Fruit fly (Drosophila melanogaster) whole organism, prepupa: ENCODE measurements around the gene Pino.

Experiments
- CG10631 ChIP-seq: fragments of 200-800 bp; sonication (Bioruptor generic); optimal IDR thresholded peaks from 2 replicates; lab custom pipeline; 2016; ENCODE audit warnings: missing biosample characterization, missing genetic modification characterization
- CG10669 ChIP-seq: fragments of 200-800 bp; sonication (Bioruptor generic); optimal IDR thresholded peaks from 3 replicates; lab custom pipeline; 2018; ENCODE audit warnings: missing biosample characterization, mild to moderate bottlenecking, missing genetic modification characterization, moderate library complexity
- CG11294 ChIP-seq: fragments of 200-800 bp; sonication (Bioruptor generic); IDR thresholded peaks from 2 replicates; pipeline ENCODE4 v1.3.6; 2022; ENCODE audit warnings: missing biosample characterization, missing genetic modification characterization
- CG11762 ChIP-seq: fragments of 200-800 bp; sonication (Bioruptor generic); optimal IDR thresholded peaks from 3 replicates; lab custom pipeline; 2016; ENCODE audit warnings: missing biosample characterization, missing genetic modification characterization; ENCODE audit not compliant: insufficient read depth
- CG11902 ChIP-seq: fragments of 200-800 bp; sonication (Bioruptor generic); optimal IDR thresholded peaks from 3 replicates; lab custom pipeline; 2016; ENCODE audit warnings: missing biosample characterization, missing genetic modification characterization
- CG15336 ChIP-seq: fragments of 200-800 bp; sonication (Bioruptor generic); IDR thresholded peaks from 2 replicates; pipeline ENCODE4 v1.3.6; 2022; ENCODE audit warnings: missing biosample characterization, missing genetic modification characterization
- CG1621 ChIP-seq: fragments of 200-800 bp; sonication (Bioruptor generic); optimal IDR thresholded peaks from 3 replicates; lab custom pipeline; 2018; ENCODE audit warnings: missing biosample characterization, mild to moderate bottlenecking, missing genetic modification characterization
- CG31627 ChIP-seq: fragments of 200-800 bp; sonication (Bioruptor generic); optimal IDR thresholded peaks from 3 replicates; lab custom pipeline; 2016; ENCODE audit warnings: missing biosample characterization, missing genetic modification characterization
- CG34406 ChIP-seq: fragments of 200-800 bp; sonication (Bioruptor generic); optimal IDR thresholded peaks from 3 replicates; lab custom pipeline; 2016; ENCODE audit warnings: missing biosample characterization, missing genetic modification characterization
- CG3919 ChIP-seq: fragments of 200-800 bp; sonication (Bioruptor generic); optimal IDR thresholded peaks from 3 replicates; lab custom pipeline; 2016; ENCODE audit warnings: missing biosample characterization, missing genetic modification characterization
- CG4318 ChIP-seq: fragments of 200-800 bp; sonication (Bioruptor generic); optimal IDR thresholded peaks from 3 replicates; lab custom pipeline; 2017; ENCODE audit warnings: missing biosample characterization, mild to moderate bottlenecking, missing genetic modification characterization
- CG6792 ChIP-seq: fragments of 200-800 bp; sonication (Bioruptor generic); optimal IDR thresholded peaks from 3 replicates; lab custom pipeline; 2016; ENCODE audit warnings: missing biosample characterization, missing genetic modification characterization
- CG6808 ChIP-seq: fragments of 200-800 bp; sonication (Bioruptor generic); optimal IDR thresholded peaks from 3 replicates; lab custom pipeline; 2017; ENCODE audit warnings: missing biosample characterization, missing genetic modification characterization, mild to moderate bottlenecking, moderate library complexity, missing genetic modification reagents
- CG6854 ChIP-seq: fragments of 200-800 bp; sonication (Bioruptor generic); optimal IDR thresholded peaks from 2 replicates; lab custom pipeline; 2017; ENCODE audit warnings: missing biosample characterization, mild to moderate bottlenecking, missing genetic modification characterization
- CG8119 ChIP-seq: fragments of 200-800 bp; sonication (Bioruptor generic); IDR thresholded peaks from 3 replicates; pipeline ENCODE4 v1.3.6; 2022; ENCODE audit warnings: missing biosample characterization, missing genetic modification characterization
- CG8319 ChIP-seq: fragments of 200-800 bp; sonication (Bioruptor generic); optimal IDR thresholded peaks from 3 replicates; lab custom pipeline; 2016; ENCODE audit warnings: missing biosample characterization, missing genetic modification characterization
- CG9139 ChIP-seq: fragments of 200-800 bp; sonication (Bioruptor generic); optimal IDR thresholded peaks from 3 replicates; lab custom pipeline; 2017; ENCODE audit warnings: missing biosample characterization, mild to moderate bottlenecking, missing genetic modification characterization
- Eip75B ChIP-seq: fragments of 200-800 bp; sonication (Bioruptor generic); optimal IDR thresholded peaks from 3 replicates; lab custom pipeline; 2016; ENCODE audit warnings: missing biosample characterization, missing genetic modification characterization
- Eip78C ChIP-seq: fragments of 200-800 bp; sonication (Bioruptor generic); peaks from one replicate; lab custom pipeline; 2016; ENCODE audit warnings: missing biosample characterization, missing genetic modification characterization
- Eip93F ChIP-seq: fragments of 200-800 bp; sonication (Bioruptor generic); optimal IDR thresholded peaks from 2 replicates; lab custom pipeline; 2016; ENCODE audit warnings: missing biosample characterization, mild to moderate bottlenecking, missing genetic modification characterization
- Ets21C ChIP-seq: fragments of 200-800 bp; sonication (Bioruptor generic); optimal IDR thresholded peaks from 3 replicates; lab custom pipeline; 2016; ENCODE audit warnings: missing biosample characterization, missing genetic modification characterization
- Ets96B ChIP-seq: fragments of 200-800 bp; optimal IDR thresholded peaks from 2 replicates; lab custom pipeline; 2019; ENCODE audit warnings: missing biosample characterization, mild to moderate bottlenecking, missing genetic modification characterization, moderate library complexity
- Gug ChIP-seq: fragments of 200-800 bp; sonication (Bioruptor generic); IDR thresholded peaks from 2 replicates; pipeline ENCODE4 v1.3.6; 2022; ENCODE audit warnings: missing biosample characterization, missing genetic modification characterization
- Hr39 ChIP-seq: fragments of 200-800 bp; sonication (Bioruptor generic); optimal IDR thresholded peaks from 2 replicates; lab custom pipeline; 2016; ENCODE audit warnings: missing biosample characterization, missing genetic modification characterization
- Hr4 ChIP-seq: fragments of 200-800 bp; sonication (Bioruptor generic); optimal IDR thresholded peaks from 3 replicates; lab custom pipeline; 2016; ENCODE audit warnings: missing biosample characterization, missing genetic modification characterization
- Lpt ChIP-seq: fragments of 200-800 bp; sonication (Bioruptor generic); optimal IDR thresholded peaks from 3 replicates; lab custom pipeline; 2016; ENCODE audit warnings: missing biosample characterization, missing genetic modification characterization
- Met ChIP-seq: fragments of 200-800 bp; sonication (Bioruptor generic); optimal IDR thresholded peaks from 3 replicates; lab custom pipeline; 2016; ENCODE audit warnings: missing biosample characterization, missing genetic modification characterization
- Smox ChIP-seq: fragments of 200-800 bp; sonication (Bioruptor generic); optimal IDR thresholded peaks from 3 replicates; lab custom pipeline; 2016; ENCODE audit warnings: missing biosample characterization, missing genetic modification characterization
- Sox102F ChIP-seq: fragments of 200-800 bp; sonication (Bioruptor generic); optimal IDR thresholded peaks from 2 replicates; lab custom pipeline; 2016; ENCODE audit warnings: missing biosample characterization, mild to moderate bottlenecking, missing genetic modification characterization
- Sox14 ChIP-seq: fragments of 200-800 bp; sonication (Bioruptor generic); optimal IDR thresholded peaks from 3 replicates; lab custom pipeline; 2016; ENCODE audit warnings: missing biosample characterization, missing genetic modification characterization
- Sox15 ChIP-seq: fragments of 200-800 bp; sonication (Bioruptor generic); optimal IDR thresholded peaks from 3 replicates; lab custom pipeline; 2016; ENCODE audit warnings: missing biosample characterization, missing genetic modification characterization
- acj6 ChIP-seq: fragments of 200-800 bp; sonication (Bioruptor generic); optimal IDR thresholded peaks from 3 replicates; lab custom pipeline; 2016; ENCODE audit warnings: missing biosample characterization, missing genetic modification characterization
- cyc ChIP-seq: fragments of 200-800 bp; sonication (Bioruptor generic); optimal IDR thresholded peaks from 3 replicates; lab custom pipeline; 2016; ENCODE audit warnings: missing biosample characterization, missing genetic modification characterization
- dsx ChIP-seq: fragments of 200-800 bp; optimal IDR thresholded peaks from 3 replicates; lab custom pipeline; 2019; ENCODE audit warnings: missing biosample characterization, mild to moderate bottlenecking, missing genetic modification characterization, moderate library complexity; ENCODE audit not compliant: poor library complexity, severe bottlenecking
- eg ChIP-seq: fragments of 200-800 bp; sonication (Bioruptor generic); IDR thresholded peaks from 3 replicates; pipeline ENCODE4 v1.3.6; 2022; ENCODE audit warnings: missing biosample characterization, missing genetic modification characterization
- esn ChIP-seq: fragments of 200-800 bp; sonication (Bioruptor generic); optimal IDR thresholded peaks from 2 replicates; lab custom pipeline; 2016; ENCODE audit warnings: missing biosample characterization, mild to moderate bottlenecking, missing genetic modification characterization, moderate library complexity
- fd59A ChIP-seq: fragments of 200-800 bp; sonication (Bioruptor generic); optimal IDR thresholded peaks from 2 replicates; lab custom pipeline; 2017; ENCODE audit warnings: missing biosample characterization, mild to moderate bottlenecking, missing genetic modification characterization, missing genetic modification reagents
- fd85E ChIP-seq: fragments of 200-800 bp; sonication (Bioruptor generic); optimal IDR thresholded peaks from 3 replicates; lab custom pipeline; 2016; ENCODE audit warnings: missing biosample characterization, missing genetic modification characterization
- fkh ChIP-seq: fragments of 200-800 bp; sonication (Bioruptor generic); optimal IDR thresholded peaks from 3 replicates; lab custom pipeline; 2017; ENCODE audit warnings: missing biosample characterization, mild to moderate bottlenecking, missing genetic modification characterization, moderate library complexity
- net ChIP-seq: fragments of 200-800 bp; sonication (Bioruptor generic); optimal IDR thresholded peaks from 3 replicates; lab custom pipeline; 2016; ENCODE audit warnings: missing biosample characterization, missing genetic modification characterization
- pdm3 ChIP-seq: fragments of 200-800 bp; sonication (Bioruptor generic); optimal IDR thresholded peaks from 3 replicates; lab custom pipeline; 2016; ENCODE audit warnings: missing biosample characterization, missing genetic modification characterization
- salr ChIP-seq, 2 experiments: fragments of 200-800 bp; sonication (Bioruptor generic); optimal IDR thresholded peaks; 3 replicates each; lab custom pipeline; 2016 to 2018; ENCODE audit warnings: missing biosample characterization in 2 of 2, missing genetic modification characterization in 2 of 2, mild to moderate bottlenecking in 1 of 2
- spab ChIP-seq: fragments of 200-800 bp; sonication (Bioruptor generic); optimal IDR thresholded peaks from 2 replicates; lab custom pipeline; 2017; ENCODE audit warnings: missing biosample characterization, mild to moderate bottlenecking, missing genetic modification characterization, missing genetic modification reagents
- ss ChIP-seq, 2 experiments: fragments of 200-800 bp; sonication (Bioruptor generic); optimal IDR thresholded peaks; 2 replicates in 1 of 2; 3 replicates in 1 of 2; lab custom pipeline; 2017 to 2018; ENCODE audit warnings: mild to moderate bottlenecking in 2 of 2, missing biosample characterization in 2 of 2, missing genetic modification characterization in 2 of 2, moderate library complexity in 1 of 2
- svp ChIP-seq: fragments of 200-800 bp; sonication (Bioruptor generic); peaks from one replicate; lab custom pipeline; 2016; ENCODE audit warnings: missing biosample characterization, missing genetic modification characterization
- topi ChIP-seq: fragments of 200-800 bp; sonication (Bioruptor generic); optimal IDR thresholded peaks from 3 replicates; lab custom pipeline; 2016; ENCODE audit warnings: missing biosample characterization, missing genetic modification characterization
- vri ChIP-seq: fragments of 200-800 bp; sonication (Bioruptor generic); optimal IDR thresholded peaks from 3 replicates; lab custom pipeline; 2016; ENCODE audit warnings: missing biosample characterization, mild to moderate bottlenecking, missing genetic modification characterization

The Pino gene

dm6 chr2L:1075753-1076152 lies 53.0 kb downstream of the Pino start (continued):
- peak; percentile 55 for TF ChIP-seq Sox102F
- TF ChIP-seq fd85E: no peak
- peak; percentile 61 for TF ChIP-seq net
- peak; percentile 58 for TF ChIP-seq topi (GFP tag; lab: Kevin White, UChicago)
- peak; percentile 38 for TF ChIP-seq vri (GFP tag; lab: Kevin White, UChicago)
- peak; percentile 55 for TF ChIP-seq CG6792 (GFP tag; lab: Kevin White, UChicago)
- peak; percentile 75 for TF ChIP-seq svp (GFP tag; lab: Kevin White, UChicago)
- peak; percentile 1 for TF ChIP-seq spab
- TF ChIP-seq Sox15 (GFP tag; lab: Kevin White, UChicago): peak; percentile 25
- TF ChIP-seq Eip75B (GFP tag; lab: Kevin White, UChicago): peak; percentile 54
- TF ChIP-seq ss (GFP tag; optimal IDR thresholded peaks at IDR 0.05; lab: Kevin White, UChicago): no peak
- TF ChIP-seq CG6854 (GFP tag; lab: Kevin White, UChicago): no peak
- peak; percentile 14 for TF ChIP-seq CG6808
- TF ChIP-seq CG31627 (GFP tag; lab: Kevin White, UChicago): peak; percentile 77
- peak; percentile 18 for TF ChIP-seq CG11902 (GFP tag; lab: Kevin White, UChicago)
- TF ChIP-seq Hr4 (GFP tag; lab: Kevin White, UChicago): no peak
- peak; percentile 85 for TF ChIP-seq Gug
- TF ChIP-seq esn: peak; percentile 69
- TF ChIP-seq Sox14: peak; percentile 82
- peak; percentile 77 for TF ChIP-seq CG11294 (GFP tag; lab: Robert Waterston, UW)
- TF ChIP-seq CG11762 (GFP tag; lab: Kevin White, UChicago): peak; percentile 43
- no peak for TF ChIP-seq Met (GFP tag; lab: Kevin White, UChicago)
- no peak for TF ChIP-seq CG9139 (GFP tag; lab: Kevin White, UChicago)
- TF ChIP-seq Ets96B: peak; percentile 48
- no peak for TF ChIP-seq CG4318 (GFP tag; lab: Kevin White, UChicago)
- TF ChIP-seq CG10631: no peak
- peak; percentile 68 for TF ChIP-seq acj6 (GFP tag; lab: Kevin White, UChicago)

- TF ChIP-seq Ets21C (GFP tag; lab: Kevin White, UChicago): no peak
- peak; percentile 26 for TF ChIP-seq acj6 (GFP tag; lab: Kevin White, UChicago)
- no peak for TF ChIP-seq CG8319 (GFP tag; lab: Kevin White, UChicago)
- no peak for TF ChIP-seq fd59A
- TF ChIP-seq CG4318 (GFP tag; lab: Kevin White, UChicago): peak; percentile 4
- TF ChIP-seq Gug: no peak
- TF ChIP-seq Ets96B: peak; percentile 10
- TF ChIP-seq Smox (GFP tag; lab: Kevin White, UChicago): no peak
- TF ChIP-seq spab: no peak
- TF ChIP-seq salr (GFP tag; optimal IDR thresholded peaks at IDR 0.05; lab: Kevin White, UChicago): no peak
- no peak for TF ChIP-seq cyc (GFP tag; lab: Kevin White, UChicago)
- TF ChIP-seq Hr39 (GFP tag; lab: Kevin White, UChicago): no peak
- no peak for TF ChIP-seq svp (GFP tag; lab: Kevin White, UChicago)
- no peak for TF ChIP-seq Sox102F
- TF ChIP-seq CG8119: peak; percentile 78
- TF ChIP-seq fkh (GFP tag; lab: Kevin White, UChicago): peak; percentile 17
- TF ChIP-seq net: peak; percentile 1
- peak; percentile 42 for TF ChIP-seq Lpt (GFP tag; lab: Kevin White, UChicago)
- no peak for TF ChIP-seq Eip93F (GFP tag; lab: Kevin White, UChicago)
- TF ChIP-seq CG31627 (GFP tag; lab: Kevin White, UChicago): peak; percentile 9
- no peak for TF ChIP-seq CG9139 (GFP tag; lab: Kevin White, UChicago)
- peak; percentile 76 for TF ChIP-seq eg (GFP tag; lab: Robert Waterston, UW)
- peak; percentile 41 for TF ChIP-seq pdm3 (GFP tag; lab: Kevin White, UChicago)
- TF ChIP-seq CG3919 (GFP tag; lab: Kevin White, UChicago): peak; percentile 25
- peak; percentile 40 for TF ChIP-seq dsx (GFP tag; lab: Kevin White, UChicago)
- no peak for TF ChIP-seq CG10669 (GFP tag; lab: Kevin White, UChicago)
- TF ChIP-seq Sox14: peak; percentile 1
- no peak for TF ChIP-seq CG1621 (tag; lab: Kevin White, UChicago)
- peak; percentile 73 for TF ChIP-seq CG15336 (GFP tag; lab: Robert Waterston, UW)
- TF ChIP-seq Met (GFP tag; lab: Kevin White, UChicago): no peak
- TF ChIP-seq CG11902 (GFP tag; lab: Kevin White, UChicago): no peak
- no peak for TF ChIP-seq CG34406
- no peak for TF ChIP-seq CG6808
- no peak for TF ChIP-seq CG6854 (GFP tag; lab: Kevin White, UChicago)
- no peak for TF ChIP-seq CG11762 (GFP tag; lab: Kevin White, UChicago)
- no peak for TF ChIP-seq vri (GFP tag; lab: Kevin White, UChicago)
- no peak for TF ChIP-seq topi (GFP tag; lab: Kevin White, UChicago)
- TF ChIP-seq Eip78C (GFP tag; lab: Kevin White, UChicago): peak; percentile 65
These were observed 54.4 kb downstream of the Pino start for dm6 chr2L:1074180-1074864.
